Fruit fly (Drosophila melanogaster) whole organism, embryonic: Measurements from ENCODE around the gene heix.

Experiments used
- Antp ChIP-seq: fragments of 200-800 bp; sonication (Bioruptor generic); optimal IDR thresholded peaks from 3 replicates; lab custom pipeline; 2016; ENCODE audit warnings: missing biosample characterization, missing genetic modification characterization
- CG10979 ChIP-seq: fragments of 200-800 bp; sonication (Bioruptor generic); optimal IDR thresholded peaks from 2 replicates; lab custom pipeline; 2018; ENCODE audit warnings: missing biosample characterization, mild to moderate bottlenecking, missing genetic modification characterization, moderate library complexity
- CG12769 ChIP-seq: fragments of 200-800 bp; sonication (Bioruptor generic); optimal IDR thresholded peaks from 2 replicates; lab custom pipeline; 2019; ENCODE audit warnings: missing biosample characterization, mild to moderate bottlenecking, missing genetic modification characterization, moderate library complexity
- CG14860 ChIP-seq: fragments of 200-800 bp; sonication (Bioruptor generic); IDR thresholded peaks from 3 replicates; pipeline ENCODE4 v1.3.6; 2022; ENCODE audit warnings: missing biosample characterization, missing genetic modification characterization; ENCODE audit not compliant: partially characterized antibody
- CG14965 ChIP-seq: fragments of 200-800 bp; sonication (Bioruptor generic); optimal IDR thresholded peaks from 2 replicates; lab custom pipeline; 2016; ENCODE audit warnings: missing biosample characterization, missing genetic modification characterization, borderline replicate concordance
- CG15073 ChIP-seq: fragments of 200-800 bp; sonication (Bioruptor generic); optimal IDR thresholded peaks from 2 replicates; lab custom pipeline; 2016; ENCODE audit warnings: missing biosample characterization, missing genetic modification characterization
- CG1529 ChIP-seq: fragments of 200-800 bp; sonication (Bioruptor generic); optimal IDR thresholded peaks from 3 replicates; lab custom pipeline; 2018; ENCODE audit warnings: missing biosample characterization, missing genetic modification characterization
- CG1603 ChIP-seq: fragments of 200-800 bp; sonication (Bioruptor generic); optimal IDR thresholded peaks from 2 replicates; lab custom pipeline; 2019; ENCODE audit warnings: missing biosample characterization, mild to moderate bottlenecking, missing genetic modification characterization, moderate library complexity
- CG1647 ChIP-seq: fragments of 200-800 bp; sonication (Bioruptor generic); optimal IDR thresholded peaks from 3 replicates; lab custom pipeline; 2016; ENCODE audit warnings: missing biosample characterization, missing genetic modification characterization
- CG18619 ChIP-seq: fragments of 200-800 bp; sonication (Bioruptor generic); optimal IDR thresholded peaks from 3 replicates; lab custom pipeline; 2017; ENCODE audit warnings: missing biosample characterization, mild to moderate bottlenecking, missing genetic modification characterization
- CG30020 ChIP-seq: fragments of 200-800 bp; optimal IDR thresholded peaks from 2 replicates; lab custom pipeline; 2019; ENCODE audit warnings: missing biosample characterization, mild to moderate bottlenecking, missing genetic modification characterization, moderate library complexity
- CG4282 ChIP-seq: fragments of 200-800 bp; sonication (Bioruptor generic); optimal IDR thresholded peaks from 2 replicates; lab custom pipeline; 2016; ENCODE audit warnings: missing biosample characterization, missing genetic modification characterization
- CG6813 ChIP-seq: fragments of 200-800 bp; sonication (Bioruptor generic); optimal IDR thresholded peaks from 2 replicates; lab custom pipeline; 2017; ENCODE audit warnings: missing biosample characterization, missing genetic modification characterization, mild to moderate bottlenecking, moderate library complexity, missing genetic modification reagents
- CG8478 ChIP-seq: fragments of >200 bp; optimal IDR thresholded peaks from 2 replicates; lab custom pipeline; 2018
- CkIIα-i1 ChIP-seq: fragments of 200-800 bp; sonication (Bioruptor generic); IDR thresholded peaks from 2 replicates; pipeline ENCODE4 v1.3.6; 2022; ENCODE audit warnings: missing biosample characterization, missing genetic modification characterization
- CrebB ChIP-seq: fragments of 200-800 bp; sonication (Bioruptor generic); optimal IDR thresholded peaks from 3 replicates; lab custom pipeline; 2018; ENCODE audit warnings: missing biosample characterization, mild to moderate bottlenecking, missing genetic modification characterization
- D ChIP-seq, 2 experiments: fragments of 200-800 bp in 1 of 2; fragments of >200 bp in 1 of 2; sonication (Bioruptor generic) in 1 of 2; optimal IDR thresholded peaks; 2 replicates in 1 of 2; 3 replicates in 1 of 2; lab custom pipeline; 2017; ENCODE audit warnings: mild to moderate bottlenecking in 1 of 2, missing biosample characterization in 1 of 2, missing genetic modification characterization in 1 of 2, missing genetic modification reagents in 1 of 2
- Dfd ChIP-seq, 2 experiments: fragments of >200 bp; optimal IDR thresholded peaks; 2 replicates each; lab custom pipeline; 2017; ENCODE audit warnings: missing biosample characterization in 2 of 2, missing genetic modification characterization in 2 of 2
- ERR ChIP-seq: fragments of 200-800 bp; sonication (Bioruptor generic); optimal IDR thresholded peaks from 2 replicates; lab custom pipeline; 2016; ENCODE audit warnings: missing biosample characterization, missing genetic modification characterization
- Hr39 ChIP-seq: fragments of >200 bp; optimal IDR thresholded peaks from 2 replicates; lab custom pipeline; 2017
- Kr ChIP-seq: fragments of 200-800 bp; sonication (Bioruptor generic); optimal IDR thresholded peaks from 2 replicates; lab custom pipeline; 2017; ENCODE audit warnings: missing biosample characterization, mild to moderate bottlenecking, missing genetic modification characterization
- Opbp ChIP-seq: fragments of 200-800 bp; sonication (Bioruptor generic); IDR thresholded peaks from 3 replicates; pipeline ENCODE4 v1.3.6; 2022; ENCODE audit warnings: missing biosample characterization, missing genetic modification characterization; ENCODE audit not compliant: partially characterized antibody
- Ptx1 ChIP-seq: fragments of 200-800 bp; sonication (Bioruptor generic); IDR thresholded peaks from 2 replicates; pipeline ENCODE4 v1.3.6; 2022; ENCODE audit warnings: missing biosample characterization, missing genetic modification characterization
- Taf1 ChIP-seq: fragments of 200-800 bp; sonication (Bioruptor generic); IDR thresholded peaks from 2 replicates; pipeline ENCODE4 v1.3.6; 2022; ENCODE audit warnings: missing biosample characterization, missing genetic modification characterization
- bab2 ChIP-seq: fragments of 200-800 bp; sonication (Bioruptor generic); optimal IDR thresholded peaks from 2 replicates; lab custom pipeline; 2016; ENCODE audit warnings: missing biosample characterization, missing genetic modification characterization
- br ChIP-seq: fragments of >200 bp; optimal IDR thresholded peaks from 2 replicates; lab custom pipeline; 2017
- chinmo ChIP-seq: fragments of 200-800 bp; sonication (Bioruptor generic); IDR thresholded peaks from 4 replicates; pipeline ENCODE4 v1.3.6; 2022; ENCODE audit warnings: missing biosample characterization, missing genetic modification characterization; ENCODE audit not compliant: partially characterized antibody
- crol ChIP-seq: fragments of 200-800 bp; sonication (Bioruptor generic); IDR thresholded peaks from 2 replicates; pipeline ENCODE4 v1.3.6; 2022; ENCODE audit warnings: missing biosample characterization, missing genetic modification characterization
- danr ChIP-seq: fragments of 200-800 bp; sonication (Bioruptor generic); IDR thresholded peaks from 2 replicates; pipeline ENCODE4 v1.3.6; 2022; ENCODE audit warnings: missing biosample characterization, missing genetic modification characterization
- dimm ChIP-seq: fragments of 200-800 bp; sonication (Bioruptor generic); IDR thresholded peaks from 2 replicates; pipeline ENCODE4 v1.3.6; 2022; ENCODE audit warnings: missing biosample characterization, missing genetic modification characterization
- ems ChIP-seq: fragments of 200-800 bp; sonication (Bioruptor generic); optimal IDR thresholded peaks from 3 replicates; lab custom pipeline; 2016; ENCODE audit warnings: missing biosample characterization, missing genetic modification characterization
- eve ChIP-seq, 2 experiments: fragments of >200 bp; optimal IDR thresholded peaks; 2 replicates each; lab custom pipeline; 2017; ENCODE audit warnings: missing biosample characterization in 2 of 2, missing genetic modification characterization in 2 of 2
- fd64A ChIP-seq: fragments of 200-800 bp; sonication (Bioruptor generic); optimal IDR thresholded peaks from 3 replicates; lab custom pipeline; 2018; ENCODE audit warnings: missing biosample characterization, mild to moderate bottlenecking, missing genetic modification characterization
- gem ChIP-seq: fragments of 200-800 bp; sonication (Bioruptor generic); optimal IDR thresholded peaks from 2 replicates; lab custom pipeline; 2019; ENCODE audit warnings: missing biosample characterization, mild to moderate bottlenecking, missing genetic modification characterization, moderate library complexity
- kah ChIP-seq: fragments of 200-800 bp; sonication (Bioruptor generic); optimal IDR thresholded peaks from 2 replicates; lab custom pipeline; 2018; ENCODE audit warnings: missing biosample characterization, mild to moderate bottlenecking, missing genetic modification characterization
- luna ChIP-seq: fragments of 200-800 bp; sonication (Bioruptor generic); optimal IDR thresholded peaks from 2 replicates; lab custom pipeline; 2016; ENCODE audit warnings: missing biosample characterization, missing genetic modification characterization
- mirr ChIP-seq: fragments of 200-800 bp; sonication (Bioruptor generic); optimal IDR thresholded peaks from 3 replicates; lab custom pipeline; 2018; ENCODE audit warnings: missing biosample characterization, mild to moderate bottlenecking, missing genetic modification characterization
- nmo ChIP-seq: fragments of 200-800 bp; sonication (Bioruptor generic); optimal IDR thresholded peaks from 2 replicates; lab custom pipeline; 2018; ENCODE audit warnings: missing biosample characterization, mild to moderate bottlenecking, missing genetic modification characterization, moderate library complexity
- pfk ChIP-seq: fragments of 200-800 bp; sonication (Bioruptor generic); optimal IDR thresholded peaks from 2 replicates; lab custom pipeline; 2018; ENCODE audit warnings: missing biosample characterization, mild to moderate bottlenecking, missing genetic modification characterization, moderate library complexity
- phol ChIP-seq: fragments of 200-800 bp; sonication (Bioruptor generic); optimal IDR thresholded peaks from 3 replicates; lab custom pipeline; 2018; ENCODE audit warnings: missing biosample characterization, mild to moderate bottlenecking, missing genetic modification characterization, moderate library complexity
- pros ChIP-seq: fragments of 200-800 bp; sonication (Bioruptor generic); optimal IDR thresholded peaks from 3 replicates; lab custom pipeline; 2019; ENCODE audit warnings: missing biosample characterization, mild to moderate bottlenecking, missing genetic modification characterization, moderate library complexity
- repo ChIP-seq: fragments of 200-800 bp; sonication (Bioruptor generic); optimal IDR thresholded peaks from 2 replicates; lab custom pipeline; 2016; ENCODE audit warnings: missing biosample characterization, missing genetic modification characterization
- sd ChIP-seq: fragments of 200-800 bp; sonication (Bioruptor generic); optimal IDR thresholded peaks from 3 replicates; lab custom pipeline; 2018; ENCODE audit warnings: missing biosample characterization, mild to moderate bottlenecking, missing genetic modification characterization, moderate library complexity
- slp2 ChIP-seq: fragments of 200-800 bp; sonication (Bioruptor generic); optimal IDR thresholded peaks from 2 replicates; lab custom pipeline; 2016; ENCODE audit warnings: missing biosample characterization, missing genetic modification characterization
- tio ChIP-seq: fragments of 200-800 bp; sonication (Bioruptor generic); optimal IDR thresholded peaks from 2 replicates; lab custom pipeline; 2017; ENCODE audit warnings: missing biosample characterization, missing genetic modification characterization, inconsistent platforms
- toy ChIP-seq: fragments of 200-800 bp; sonication (Bioruptor generic); IDR thresholded peaks from 2 replicates; pipeline ENCODE4 v1.3.6; 2022; ENCODE audit warnings: missing biosample characterization, missing genetic modification characterization
- tup ChIP-seq: fragments of 200-800 bp; sonication (Bioruptor generic); optimal IDR thresholded peaks from 2 replicates; lab custom pipeline; 2016; ENCODE audit warnings: missing biosample characterization, mild to moderate bottlenecking, missing genetic modification characterization, moderate library complexity
- twi ChIP-seq: fragments of 200-800 bp; optimal IDR thresholded peaks from 2 replicates; lab custom pipeline; 2019; ENCODE audit warnings: missing biosample characterization, mild to moderate bottlenecking, missing genetic modification characterization, moderate library complexity
- wor ChIP-seq: fragments of 200-800 bp; sonication (Bioruptor generic); IDR thresholded peaks from 2 replicates; pipeline ENCODE4 v1.3.6; 2022; ENCODE audit warnings: missing biosample characterization, missing genetic modification characterization

The heix gene

dm6 chr2L:16282077-16282471 lies 17.6 kb downstream of the heix start:
- TF ChIP-seq D (optimal IDR thresholded peaks at IDR 0.05; lab: Kevin White, UChicago) (peak; percentile 58), D (GFP tag; optimal IDR thresholded peaks at IDR 0.05; lab: Kevin White, UChicago) (no peak), crol (GFP tag; lab: Robert Waterston, UW) (peak; percentile 44), Opbp (GFP tag; lab: Robert Waterston, UW) (0 out of 3 replicates have a peak, but pooled peaks have one; percentile 22), pfk (GFP tag; lab: Kevin White, UChicago) (peak; percentile 24), luna (GFP tag; lab: Kevin White, UChicago) (no peak), bab2 (GFP tag; lab: Kevin White, UChicago) (no peak), chinmo (GFP tag; lab: Robert Waterston, UW) (0 out of 4 replicates have a peak, but pooled peaks have one; percentile 23), sd (peak; percentile 13), repo (GFP tag; lab: Kevin White, UChicago) (no peak), twi (tag; lab: Kevin White, UChicago) (peak; percentile 82)

- no peak for TF ChIP-seq dimm
- TF ChIP-seq toy (GFP tag; lab: Robert Waterston, UW), result no peak
- TF ChIP-seq pfk (GFP tag; lab: Kevin White, UChicago), result no peak
- peak; percentile 6 for TF ChIP-seq phol (tag; lab: Kevin White, UChicago)
- TF ChIP-seq CG18619, result no peak
- no peak for TF ChIP-seq CrebB (tag; lab: Kevin White, UChicago)
- TF ChIP-seq ems (GFP tag; lab: Kevin White, UChicago), result no peak
- TF ChIP-seq slp2, result no peak
- TF ChIP-seq CG8478 (lab: Kevin White, UChicago), result no peak
- TF ChIP-seq gem (tag; lab: Kevin White, UChicago), result peak; percentile 42
- no peak for TF ChIP-seq CG14860
- no peak for TF ChIP-seq CG1529
- TF ChIP-seq CG1647, result no peak
- no peak for TF ChIP-seq Antp (GFP tag; lab: Kevin White, UChicago)
- TF ChIP-seq fd64A (GFP tag; lab: Kevin White, UChicago), result no peak
- TF ChIP-seq CG14965 (GFP tag; lab: Kevin White, UChicago), result no peak
- no peak for TF ChIP-seq CG4282 (GFP tag; lab: Kevin White, UChicago)
- TF ChIP-seq mirr (GFP tag; lab: Kevin White, UChicago), result no peak
- peak; percentile 22 for TF ChIP-seq twi (tag; lab: Kevin White, UChicago)
- no peak for TF ChIP-seq CG30020 (tag; lab: Kevin White, UChicago)
- TF ChIP-seq Ptx1 (GFP tag; lab: Robert Waterston, UW), result no peak
- no peak for TF ChIP-seq kah (GFP tag; lab: Kevin White, UChicago)
- TF ChIP-seq eve (GFP tag; optimal IDR thresholded peaks at IDR 0.05; lab: Kevin White, UChicago), result peak in 1 of 2 experiments; percentile 49
- TF ChIP-seq Dfd (GFP tag; optimal IDR thresholded peaks at IDR 0.05; lab: Kevin White, UChicago), result no peak
- TF ChIP-seq CG12769 (tag; lab: Kevin White, UChicago), result no peak
- TF ChIP-seq ERR (GFP tag; lab: Kevin White, UChicago), result no peak
- TF ChIP-seq wor (GFP tag; lab: Robert Waterston, UW), result no peak
- no peak for TF ChIP-seq Hr39 (lab: Kevin White, UChicago)
- TF ChIP-seq CG1603 (tag; lab: Kevin White, UChicago), result no peak
- TF ChIP-seq pros (GFP tag; lab: Kevin White, UChicago), result no peak
- no peak for TF ChIP-seq CG15073 (GFP tag; lab: Kevin White, UChicago)
- TF ChIP-seq Kr (GFP tag; lab: Kevin White, UChicago), result no peak
- TF ChIP-seq Taf1 (GFP tag; lab: Robert Waterston, UW), result no peak
- TF ChIP-seq tup, result no peak
- peak; percentile 11 for TF ChIP-seq CG10979 (tag; lab: Kevin White, UChicago)
- no peak for TF ChIP-seq CG6813
- peak; percentile 4 for TF ChIP-seq tio (GFP tag; lab: Kevin White, UChicago)
- peak; percentile 21 for TF ChIP-seq nmo
- no peak for TF ChIP-seq danr (GFP tag; lab: Robert Waterston, UW)
- no peak for TF ChIP-seq CkIIα-i1
- no peak for TF ChIP-seq br (lab: Kevin White, UChicago)
Observed at dm6 chr2L:16281419-16282076, 18.1 kb downstream of the heix start.
